Worm (Caenorhabditis elegans) whole organism, midembryonic: ENCODE measurements around the gene F41F3.9.

ENCODE experiments used
- T22C8.4 ChIP-seq: fragments of 200-800 bp; sonication (Bioruptor generic); IDR thresholded peaks from 2 replicates; pipeline ENCODE4 v1.3.6; 2022; ENCODE audit warnings: missing genetic modification characterization, missing compliant biosample characterization
- cog-1 ChIP-seq: sonication (generic microtip); optimal IDR thresholded peaks from 2 replicates; lab custom pipeline; 2016; ENCODE audit warnings: missing genetic modification characterization, missing compliant biosample characterization
- klf-2 ChIP-seq: fragments of 200-800 bp; sonication (Bioruptor generic); conservative IDR thresholded peaks from 2 replicates; pipeline ENCODE4 v1.3.6; 2022; ENCODE audit warnings: missing genetic modification reagents, missing genetic modification characterization, missing compliant biosample characterization
- tab-1 ChIP-seq: fragments of 200-800 bp; sonication (Bioruptor generic); IDR thresholded peaks from 2 replicates; pipeline ENCODE4 v1.3.6; 2022; ENCODE audit warnings: missing genetic modification characterization, missing compliant biosample characterization

ce11 chrV:4623535-4623934, 31.7 kb upstream of the F41F3.9 start:
- TF ChIP-seq klf-2 (GFP tag; lab: Robert Waterston, UW) (no peak), tab-1 (GFP tag; lab: Robert Waterston, UW) (no peak), cog-1 (tag; lab: Kevin White, UChicago) (no peak), T22C8.4 (no peak)
